Worm (Caenorhabditis elegans) whole organism, L2 larva: ENCODE measurements around the gene fbxa-118.

ENCODE experiments used
- C34F6.9 ChIP-seq: fragments of 150-350 bp; optimal IDR thresholded peaks from 2 replicates; lab custom pipeline; 2014; ENCODE audit warnings: missing biosample characterization, missing genetic modification characterization
- F13H6.1 ChIP-seq: sonication (generic microtip); optimal IDR thresholded peaks from 2 replicates; lab custom pipeline; 2016; ENCODE audit warnings: missing genetic modification characterization, missing compliant biosample characterization
- R02D3.7 ChIP-seq: fragments of 150-350 bp; optimal IDR thresholded peaks from 2 replicates; lab custom pipeline; 2014; ENCODE audit warnings: missing biosample characterization, missing genetic modification characterization
- Y55F3AM.14 ChIP-seq: fragments of 200-800 bp; sonication (Bioruptor generic); optimal IDR thresholded peaks from 2 replicates; lab custom pipeline; 2018; ENCODE audit warnings: mild to moderate bottlenecking, missing genetic modification characterization, missing compliant biosample characterization
- ZK546.5 ChIP-seq: sonication (generic microtip); optimal IDR thresholded peaks from 2 replicates; lab custom pipeline; 2017; ENCODE audit warnings: missing biosample characterization, missing genetic modification characterization
- alr-1 ChIP-seq: fragments of 150-350 bp; optimal IDR thresholded peaks from 2 replicates; lab custom pipeline; 2014; ENCODE audit warnings: missing biosample characterization, missing genetic modification characterization
- aly-2 ChIP-seq: fragments of 150-350 bp; optimal IDR thresholded peaks from 2 replicates; lab custom pipeline; 2014; ENCODE audit warnings: missing biosample characterization, missing genetic modification characterization
- ama-1 ChIP-seq: fragments of 150-350 bp; optimal IDR thresholded peaks from 2 replicates; lab custom pipeline; 2018; ENCODE audit warnings: inconsistent platforms
- blmp-1 ChIP-seq: sonication (generic microtip); optimal IDR thresholded peaks from 2 replicates; lab custom pipeline; 2017; ENCODE audit warnings: missing genetic modification characterization, mild to moderate bottlenecking, missing compliant biosample characterization, antibody characterized with exemption, moderate library complexity; ENCODE audit not compliant: insufficient read depth
- ceh-16 ChIP-seq: fragments of 150-350 bp; optimal IDR thresholded peaks from 2 replicates; lab custom pipeline; 2014; ENCODE audit warnings: missing biosample characterization, missing genetic modification characterization
- ceh-82 ChIP-seq: fragments of 150-350 bp; optimal IDR thresholded peaks from 2 replicates; lab custom pipeline; 2014; ENCODE audit warnings: missing biosample characterization, missing genetic modification characterization
- crh-2 ChIP-seq: sonication (generic microtip); optimal IDR thresholded peaks from 2 replicates; lab custom pipeline; 2017; ENCODE audit warnings: missing biosample characterization, missing genetic modification characterization
- egl-27 ChIP-seq: sonication (generic microtip); optimal IDR thresholded peaks from 3 replicates; lab custom pipeline; 2017; ENCODE audit warnings: missing biosample characterization, missing genetic modification reagents, missing genetic modification characterization
- elt-1 ChIP-seq: fragments of 150-350 bp; optimal IDR thresholded peaks from 2 replicates; lab custom pipeline; 2014; ENCODE audit warnings: missing biosample characterization, missing genetic modification characterization
- fos-1 ChIP-seq: fragments of 150-350 bp; optimal IDR thresholded peaks from 2 replicates; lab custom pipeline; 2014; ENCODE audit warnings: missing biosample characterization, missing genetic modification characterization
- gmeb-1 ChIP-seq: fragments of 150-350 bp; optimal IDR thresholded peaks from 2 replicates; lab custom pipeline; 2014; ENCODE audit warnings: missing biosample characterization, missing genetic modification characterization
- lsy-2 ChIP-seq, 2 experiments: fragments of 150-350 bp in 1 of 2; sonication (generic microtip) in 1 of 2; optimal IDR thresholded peaks; 2 replicates each; lab custom pipeline; 2014 to 2017; ENCODE audit warnings: missing biosample characterization in 2 of 2, missing genetic modification characterization in 2 of 2
- mab-5 ChIP-seq: fragments of 150-350 bp; optimal IDR thresholded peaks from 2 replicates; lab custom pipeline; 2014; ENCODE audit warnings: missing biosample characterization, missing genetic modification characterization
- mbf-1 ChIP-seq: sonication (generic microtip); optimal IDR thresholded peaks from 2 replicates; lab custom pipeline; 2017; ENCODE audit warnings: missing biosample characterization, missing genetic modification characterization
- mdl-1 ChIP-seq, 2 experiments: fragments of 150-350 bp in 1 of 2; sonication (generic microtip) in 1 of 2; optimal IDR thresholded peaks; 2 replicates each; lab custom pipeline; 2017; ENCODE audit warnings: missing biosample characterization in 2 of 2, missing genetic modification characterization in 2 of 2
- nhr-10 ChIP-seq: sonication (generic microtip); optimal IDR thresholded peaks from 2 replicates; lab custom pipeline; 2017; ENCODE audit warnings: missing biosample characterization, missing genetic modification characterization
- nhr-11 ChIP-seq: fragments of 150-350 bp; optimal IDR thresholded peaks from 2 replicates; lab custom pipeline; 2014; ENCODE audit warnings: missing biosample characterization, missing genetic modification characterization
- nhr-129 ChIP-seq: fragments of 150-350 bp; optimal IDR thresholded peaks from 2 replicates; lab custom pipeline; 2014; ENCODE audit warnings: missing biosample characterization, missing genetic modification characterization
- nhr-21 ChIP-seq: fragments of 150-350 bp; optimal IDR thresholded peaks from 2 replicates; lab custom pipeline; 2014; ENCODE audit warnings: missing biosample characterization, missing genetic modification characterization
- nhr-23 ChIP-seq: fragments of 150-350 bp; optimal IDR thresholded peaks from 2 replicates; lab custom pipeline; 2014; ENCODE audit warnings: missing biosample characterization, missing genetic modification reagents, missing genetic modification characterization
- nhr-237 ChIP-seq: fragments of 150-350 bp; optimal IDR thresholded peaks from 2 replicates; lab custom pipeline; 2014; ENCODE audit warnings: missing biosample characterization, missing genetic modification characterization
- nhr-25 ChIP-seq: fragments of 150-350 bp; sonication (generic microtip); optimal IDR thresholded peaks from 3 replicates; lab custom pipeline; 2014; ENCODE audit warnings: missing biosample characterization, missing genetic modification characterization
- nhr-6 ChIP-seq: fragments of 150-350 bp; optimal IDR thresholded peaks from 2 replicates; lab custom pipeline; 2014; ENCODE audit warnings: missing biosample characterization, missing genetic modification characterization
- nhr-77 ChIP-seq: fragments of 150-350 bp; optimal IDR thresholded peaks from 2 replicates; lab custom pipeline; 2014; ENCODE audit warnings: missing biosample characterization, missing genetic modification characterization
- peb-1 ChIP-seq: fragments of 150-350 bp; optimal IDR thresholded peaks from 2 replicates; lab custom pipeline; 2014; ENCODE audit warnings: missing biosample characterization, missing genetic modification characterization
- sem-4 ChIP-seq: fragments of 150-350 bp; optimal IDR thresholded peaks from 2 replicates; lab custom pipeline; 2014; ENCODE audit warnings: missing biosample characterization, missing genetic modification reagents, missing genetic modification characterization
- skn-1 ChIP-seq: sonication (generic microtip); optimal IDR thresholded peaks from 2 replicates; lab custom pipeline; 2017; ENCODE audit warnings: missing biosample characterization, missing genetic modification characterization
- sma-3 ChIP-seq: sonication (generic microtip); optimal IDR thresholded peaks from 2 replicates; lab custom pipeline; 2016; ENCODE audit warnings: missing genetic modification reagents, missing genetic modification characterization, missing compliant biosample characterization
- sma-9 ChIP-seq, 2 experiments: fragments of 150-350 bp in 1 of 2; sonication (generic microtip) in 1 of 2; optimal IDR thresholded peaks; 2 replicates each; lab custom pipeline; 2014 to 2016; ENCODE audit warnings: missing genetic modification characterization in 2 of 2, mild to moderate bottlenecking in 1 of 2, missing biosample characterization in 1 of 2, missing compliant biosample characterization in 1 of 2, missing genetic modification reagents in 1 of 2, moderate library complexity in 1 of 2
- unc-39 ChIP-seq: fragments of 150-350 bp; optimal IDR thresholded peaks from 2 replicates; lab custom pipeline; 2014; ENCODE audit warnings: missing biosample characterization, missing genetic modification characterization
- unc-55 ChIP-seq: fragments of 150-350 bp; sonication (generic microtip); optimal IDR thresholded peaks from 3 replicates; lab custom pipeline; 2014; ENCODE audit warnings: missing biosample characterization, missing genetic modification reagents, missing genetic modification characterization
- unc-62 ChIP-seq: fragments of 150-350 bp; optimal IDR thresholded peaks from 2 replicates; lab custom pipeline; 2014; ENCODE audit warnings: missing biosample characterization, missing genetic modification reagents, missing genetic modification characterization
- zag-1 ChIP-seq: fragments of 150-350 bp; optimal IDR thresholded peaks from 2 replicates; lab custom pipeline; 2014; ENCODE audit warnings: missing biosample characterization, missing genetic modification characterization
- ztf-11 ChIP-seq: sonication (generic microtip); optimal IDR thresholded peaks from 2 replicates; lab custom pipeline; 2017; ENCODE audit warnings: missing biosample characterization, missing genetic modification characterization
- ztf-4 ChIP-seq: fragments of 150-350 bp; optimal IDR thresholded peaks from 2 replicates; lab custom pipeline; 2014; ENCODE audit warnings: missing biosample characterization, missing genetic modification characterization

The fbxa-118 gene

ce11 chrV:19777227-19777626 lies at the start of gene fbxa-118:
fbxa-118 (minus strand) TSS chrV:19777327.
- no peak for TF ChIP-seq peb-1
- TF ChIP-seq ZK546.5 (tag; lab: Kevin White, UChicago), result no peak
- TF ChIP-seq mbf-1 (tag; lab: Kevin White, UChicago), result no peak
- no peak for TF ChIP-seq unc-62 (GFP tag; lab: Kevin White, UChicago)
- TF ChIP-seq ceh-16 (tag; lab: Kevin White, UChicago), result no peak
- TF ChIP-seq nhr-25 (tag; lab: Kevin White, UChicago), result no peak
- TF ChIP-seq unc-55 (GFP tag; lab: Kevin White, UChicago), result no peak
- TF ChIP-seq, all 48 proteins: peak for 0

- TF ChIP-seq mab-5 (no peak), ztf-4 (tag; lab: Kevin White, UChicago) (no peak), gmeb-1 (no peak), crh-2 (no peak), F13H6.1 (no peak), nhr-11 (tag; lab: Kevin White, UChicago) (no peak), nhr-6 (tag; lab: Kevin White, UChicago) (no peak), aly-2 (no peak), mbf-1 (tag; lab: Kevin White, UChicago) (no peak), C34F6.9 (tag; lab: Kevin White, UChicago) (no peak), mdl-1 (tag; optimal IDR thresholded peaks at IDR 0.05; lab: Kevin White, UChicago) (no peak), ceh-82 (tag; lab: Kevin White, UChicago) (no peak)
Measured at ce11 chrV:19822093-19822492, 45.0 kb upstream of the fbxa-118 start, which contains the start of gene Y116F11B.17. Y116F11B.17 (minus strand) TSS chrV:19822193.

DNA sequence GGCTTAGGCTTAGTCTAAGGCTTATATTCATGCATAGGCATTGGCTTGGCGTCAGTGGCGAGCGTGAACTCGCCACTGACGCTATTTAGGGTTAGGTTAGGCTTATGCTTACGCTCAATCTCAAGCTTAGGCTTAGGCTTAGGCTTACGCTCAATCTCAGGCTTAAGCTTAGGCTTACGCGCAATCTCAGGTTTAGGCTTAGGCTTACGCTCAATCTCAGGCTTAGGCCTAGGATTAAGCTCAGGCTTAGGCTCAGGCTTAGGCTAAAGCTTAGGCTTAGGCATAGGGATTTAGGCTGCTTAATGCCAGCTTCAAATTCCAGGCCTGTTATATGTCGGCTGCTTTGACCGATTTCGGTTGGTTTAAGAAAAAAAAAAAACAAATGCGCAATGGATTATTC lies 43.1 kb upstream of the fbxa-118 start:
- TF ChIP-seq fos-1 (tag; lab: Kevin White, UChicago) (no peak), unc-55 (GFP tag; lab: Kevin White, UChicago) (no peak), ztf-11 (tag; lab: Kevin White, UChicago) (no peak), R02D3.7 (tag; lab: Kevin White, UChicago) (no peak)
- TF ChIP-seq, all 48 proteins: peak for 0

DNA sequence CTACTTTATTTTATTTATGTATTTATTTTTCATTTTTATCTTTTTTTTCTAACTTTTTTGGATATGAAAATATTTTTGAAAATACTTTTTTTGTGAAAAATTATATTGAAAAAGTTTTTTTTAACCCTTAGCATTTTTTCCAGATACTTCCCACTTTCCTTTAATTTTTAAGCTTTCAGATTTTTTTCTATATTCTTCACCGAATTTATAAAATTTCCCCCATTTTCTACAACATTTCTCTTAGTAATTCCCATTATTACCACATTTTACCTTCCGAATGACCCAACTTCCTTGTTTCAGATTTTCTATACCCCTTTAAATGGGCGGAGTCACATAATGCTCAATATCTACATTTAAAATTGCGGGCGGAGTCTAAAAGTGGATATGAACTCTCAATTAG lies 37.7 kb upstream of the fbxa-118 start, which contains the start of gene daf-28:
Gene daf-28, plus strand, starts transcription at position 301 of the 400 bp plus-strand sequence.
- no peak for TF ChIP-seq sma-9 (GFP tag; optimal IDR thresholded peaks at IDR 0.05; lab: Kevin White, UChicago)
- TF ChIP-seq sma-9 (tag; optimal IDR thresholded peaks at IDR 0.05; lab: Kevin White, UChicago), result no peak
- TF ChIP-seq unc-62 (GFP tag; lab: Kevin White, UChicago), result no peak
- no peak for TF ChIP-seq nhr-129 (tag; lab: Kevin White, UChicago)
- no peak for TF ChIP-seq sma-3 (GFP tag; lab: Kevin White, UChicago)
- no peak for TF ChIP-seq lsy-2 (tag; optimal IDR thresholded peaks at IDR 0.05; lab: Kevin White, UChicago)

DNA sequence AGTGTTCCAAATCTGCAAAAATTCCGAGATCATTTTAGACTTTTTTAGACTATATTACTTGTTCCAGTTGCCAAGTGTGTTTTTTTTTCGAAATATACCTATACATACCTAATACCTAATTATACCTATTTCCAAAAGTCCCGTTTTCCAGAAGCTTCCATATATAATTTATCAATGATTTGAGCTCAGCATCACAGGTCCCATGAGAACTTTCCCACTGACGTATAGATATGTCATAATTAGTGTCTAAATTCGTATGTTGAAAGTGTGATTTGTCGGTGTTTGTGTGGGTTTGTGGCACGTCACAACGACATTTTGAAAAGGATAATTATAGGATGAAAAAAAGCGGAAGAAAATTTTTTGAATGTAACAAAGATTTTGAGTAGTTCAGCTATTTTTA lies 28.4 kb upstream of the fbxa-118 start:
- no peak for TF ChIP-seq nhr-77
- no peak for TF ChIP-seq nhr-23 (tag; lab: Kevin White, UChicago)
- no peak for TF ChIP-seq zag-1 (tag; lab: Kevin White, UChicago)
- no peak for TF ChIP-seq F13H6.1
- TF ChIP-seq mab-5, result no peak
- TF ChIP-seq ama-1, result no peak
- no peak for TF ChIP-seq egl-27 (tag; lab: Kevin White, UChicago)
- TF ChIP-seq elt-1 (tag; lab: Kevin White, UChicago), result no peak
- TF ChIP-seq fos-1 (tag; lab: Kevin White, UChicago), result no peak
- no peak for TF ChIP-seq peb-1
- no peak for TF ChIP-seq mbf-1 (tag; lab: Kevin White, UChicago)
- TF ChIP-seq sma-9 (GFP tag; optimal IDR thresholded peaks at IDR 0.05; lab: Kevin White, UChicago), result no peak
- no peak for TF ChIP-seq sma-9 (tag; optimal IDR thresholded peaks at IDR 0.05; lab: Kevin White, UChicago)
- TF ChIP-seq alr-1 (tag; lab: Kevin White, UChicago), result no peak

DNA sequence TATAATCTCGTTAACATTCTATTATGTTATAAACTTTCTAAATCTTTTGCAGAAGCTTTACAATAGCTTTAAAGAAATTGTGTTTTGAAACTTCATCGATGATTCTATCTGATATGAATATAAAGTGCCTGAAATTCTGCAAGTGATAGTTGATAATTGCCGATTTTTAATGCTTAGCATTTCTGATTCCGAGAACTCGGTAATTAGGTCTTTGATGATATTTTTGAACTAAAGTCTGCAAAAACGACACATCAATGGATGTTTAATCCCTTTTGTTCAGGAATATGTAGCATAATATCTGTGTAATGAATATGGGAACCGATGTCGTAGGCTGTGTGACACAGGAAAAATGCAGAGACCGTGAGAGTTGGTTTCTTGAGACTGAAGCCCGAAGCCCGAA lies 25.7 kb upstream of the fbxa-118 start:
- TF ChIP-seq blmp-1 (tag; lab: Kevin White, UChicago), result no peak
- no peak for TF ChIP-seq lsy-2 (tag; optimal IDR thresholded peaks at IDR 0.05; lab: Kevin White, UChicago)
- no peak for TF ChIP-seq F13H6.1
- no peak for TF ChIP-seq Y55F3AM.14
- TF ChIP-seq crh-2, result no peak
- no peak for TF ChIP-seq mbf-1 (tag; lab: Kevin White, UChicago)
- no peak for TF ChIP-seq sem-4 (tag; lab: Kevin White, UChicago)
- TF ChIP-seq ama-1, result no peak
- no peak for TF ChIP-seq nhr-129 (tag; lab: Kevin White, UChicago)
- TF ChIP-seq elt-1 (tag; lab: Kevin White, UChicago), result no peak
- TF ChIP-seq nhr-10 (tag; lab: Kevin White, UChicago), result no peak
- no peak for TF ChIP-seq alr-1 (tag; lab: Kevin White, UChicago)
- no peak for TF ChIP-seq skn-1 (tag; lab: Kevin White, UChicago)
- no peak for TF ChIP-seq nhr-237 (tag; lab: Kevin White, UChicago)
- no peak for TF ChIP-seq nhr-11 (tag; lab: Kevin White, UChicago)
- no peak for TF ChIP-seq unc-39 (tag; lab: Kevin White, UChicago)
- no peak for TF ChIP-seq nhr-21 (tag; lab: Kevin White, UChicago)
- no peak for TF ChIP-seq nhr-77
- no peak for TF ChIP-seq nhr-23 (tag; lab: Kevin White, UChicago)
- no peak for TF ChIP-seq ceh-16 (tag; lab: Kevin White, UChicago)
